Worm (Caenorhabditis elegans) whole organism, young adult: Measurements from ENCODE around the gene Y75B8A.19.

Source experiments
- B0019.2 ChIP-seq: fragments of 200-800 bp; sonication (Bioruptor generic); conservative IDR thresholded peaks from 2 replicates; pipeline ENCODE4 v1.3.6; 2022; ENCODE audit warnings: missing genetic modification reagents, missing genetic modification characterization, missing compliant biosample characterization
- C17E4.6 ChIP-seq: fragments of 200-800 bp; sonication (Bioruptor generic); IDR thresholded peaks from 2 replicates; pipeline ENCODE4 v1.3.6; 2022; ENCODE audit warnings: missing genetic modification reagents, missing genetic modification characterization, missing compliant biosample characterization
- F23B12.7 ChIP-seq: sonication (generic microtip); optimal IDR thresholded peaks from 2 replicates; lab custom pipeline; 2017; ENCODE audit warnings: missing genetic modification characterization, mild to moderate bottlenecking, missing compliant biosample characterization, antibody characterized with exemption, moderate library complexity; ENCODE audit not compliant: insufficient read depth
- T26A5.8 ChIP-seq: sonication (generic microtip); optimal IDR thresholded peaks from 2 replicates; lab custom pipeline; 2016; ENCODE audit warnings: missing genetic modification characterization, missing compliant biosample characterization
- Y53F4B.3 ChIP-seq: fragments of 200-800 bp; sonication (Bioruptor generic); IDR thresholded peaks from 2 replicates; pipeline ENCODE4 v1.3.6; 2022; ENCODE audit warnings: missing genetic modification reagents, missing genetic modification characterization, missing compliant biosample characterization
- Y79H2A.3 ChIP-seq: fragments of 200-800 bp; sonication (Bioruptor generic); conservative IDR thresholded peaks from 2 replicates; pipeline ENCODE4 v1.3.6; 2022; ENCODE audit warnings: missing genetic modification reagents, missing genetic modification characterization, missing compliant biosample characterization
- ama-1 ChIP-seq, 3 experiments: fragments of 150-350 bp in 1 of 3; sonication (generic microtip) in 2 of 3; optimal IDR thresholded peaks; 2 replicates each; lab custom pipeline; 2014 to 2018; ENCODE audit warnings: missing biosample characterization in 2 of 3, missing genetic modification characterization in 2 of 3, missing genetic modification reagents in 2 of 3
- bed-2 ChIP-seq: fragments of 200-800 bp; sonication (Bioruptor generic); IDR thresholded peaks from 2 replicates; pipeline ENCODE4 v1.3.6; 2022; ENCODE audit warnings: missing genetic modification reagents, missing genetic modification characterization, missing compliant biosample characterization
- ceh-40 ChIP-seq: fragments of 200-800 bp; sonication (Bioruptor generic); IDR thresholded peaks from 2 replicates; pipeline ENCODE4 v1.3.6; 2022; ENCODE audit warnings: missing genetic modification characterization, missing compliant biosample characterization
- die-1 ChIP-seq: sonication (generic microtip); optimal IDR thresholded peaks from 2 replicates; lab custom pipeline; 2016; ENCODE audit warnings: missing genotype, mild to moderate bottlenecking, missing genetic modification characterization, missing compliant biosample characterization
- egl-18 ChIP-seq: fragments of 200-800 bp; sonication (Bioruptor generic); IDR thresholded peaks from 2 replicates; pipeline ENCODE4 v1.3.6; 2022; ENCODE audit warnings: missing genetic modification reagents, missing genetic modification characterization, missing compliant biosample characterization
- ekl-4 ChIP-seq: fragments of 200-800 bp; sonication (Bioruptor generic); IDR thresholded peaks from 2 replicates; pipeline ENCODE4 v1.3.6; 2022; ENCODE audit warnings: missing genetic modification reagents, missing genetic modification characterization, missing compliant biosample characterization
- fkh-3 ChIP-seq: sonication (generic microtip); optimal IDR thresholded peaks from 2 replicates; lab custom pipeline; 2016; ENCODE audit warnings: mild to moderate bottlenecking, missing genetic modification characterization, missing compliant biosample characterization
- hmg-20 ChIP-seq: fragments of 200-800 bp; sonication (Bioruptor generic); IDR thresholded peaks from 2 replicates; pipeline ENCODE4 v1.3.6; 2022; ENCODE audit warnings: missing genetic modification reagents, missing genetic modification characterization, missing compliant biosample characterization
- lsy-27 ChIP-seq: sonication (generic microtip); optimal IDR thresholded peaks from 2 replicates; lab custom pipeline; 2017; ENCODE audit warnings: missing genetic modification characterization, mild to moderate bottlenecking, missing compliant biosample characterization, antibody characterized with exemption, missing genotype, borderline replicate concordance; ENCODE audit not compliant: insufficient read depth
- madf-3 ChIP-seq: fragments of 200-800 bp; sonication (Bioruptor generic); IDR thresholded peaks from 2 replicates; pipeline ENCODE4 v1.3.6; 2022; ENCODE audit warnings: missing genetic modification reagents, missing genetic modification characterization, missing compliant biosample characterization
- mcd-1 ChIP-seq: fragments of 200-800 bp; sonication (Bioruptor generic); IDR thresholded peaks from 2 replicates; pipeline ENCODE4 v1.3.6; 2022; ENCODE audit warnings: missing genetic modification reagents, missing genetic modification characterization, missing compliant biosample characterization
- mxl-1 ChIP-seq: sonication (generic microtip); optimal IDR thresholded peaks from 2 replicates; lab custom pipeline; 2016; ENCODE audit warnings: missing genetic modification characterization, missing compliant biosample characterization
- nfya-1 ChIP-seq: sonication (generic microtip); optimal IDR thresholded peaks from 2 replicates; lab custom pipeline; 2017; ENCODE audit warnings: antibody characterized with exemption, missing compliant biosample characterization, missing genetic modification characterization, borderline replicate concordance; ENCODE audit not compliant: insufficient read depth
- nfyb-1 ChIP-seq: fragments of 200-800 bp; sonication (Bioruptor generic); IDR thresholded peaks from 2 replicates; pipeline ENCODE4 v1.3.6; 2022; ENCODE audit warnings: missing genetic modification reagents, missing genetic modification characterization, missing compliant biosample characterization
- nhr-120 ChIP-seq: fragments of 200-800 bp; sonication (Bioruptor generic); IDR thresholded peaks from 2 replicates; pipeline ENCODE4 v1.3.6; 2022; ENCODE audit warnings: missing genetic modification characterization, missing compliant biosample characterization
- nhr-27 ChIP-seq: fragments of 200-800 bp; sonication (Bioruptor generic); optimal IDR thresholded peaks from 2 replicates; lab custom pipeline; 2018; ENCODE audit warnings: mild to moderate bottlenecking, missing genetic modification characterization, moderate library complexity, missing compliant biosample characterization
- nhr-80 ChIP-seq: sonication (generic microtip); optimal IDR thresholded peaks from 2 replicates; lab custom pipeline; 2016; ENCODE audit warnings: missing genetic modification characterization, missing compliant biosample characterization
- rcor-1 ChIP-seq: fragments of 200-800 bp; sonication (Bioruptor generic); IDR thresholded peaks from 2 replicates; pipeline ENCODE4 v1.3.6; 2022; ENCODE audit warnings: missing genetic modification reagents, missing genetic modification characterization, missing compliant biosample characterization
- repo-1 ChIP-seq: sonication (generic microtip); optimal IDR thresholded peaks from 2 replicates; lab custom pipeline; 2017; ENCODE audit warnings: mild to moderate bottlenecking, missing genetic modification characterization, missing compliant biosample characterization
- sea-2 ChIP-seq: fragments of 200-800 bp; sonication (Bioruptor generic); IDR thresholded peaks from 2 replicates; pipeline ENCODE4 v1.3.6; 2022; ENCODE audit warnings: missing genetic modification characterization, missing compliant biosample characterization
- snpc-1.3 ChIP-seq: sonication (generic microtip); optimal IDR thresholded peaks from 2 replicates; lab custom pipeline; 2017; ENCODE audit warnings: missing genetic modification characterization, mild to moderate bottlenecking, missing compliant biosample characterization, antibody characterized with exemption, moderate library complexity, missing genotype, missing genetic modification reagents; ENCODE audit not compliant: insufficient read depth
- tlf-1 ChIP-seq: fragments of 200-800 bp; sonication (Bioruptor generic); optimal IDR thresholded peaks from 2 replicates; lab custom pipeline; 2018; ENCODE audit warnings: mild to moderate bottlenecking, missing genetic modification characterization, missing compliant biosample characterization
- ztf-18 ChIP-seq: sonication (generic microtip); optimal IDR thresholded peaks from 2 replicates; lab custom pipeline; 2016; ENCODE audit warnings: missing genotype, mild to moderate bottlenecking, missing genetic modification characterization, missing compliant biosample characterization

Y75B8A.19 gene

ce11 chrIII:12227935-12228334 lies 1.5 kb downstream of the Y75B8A.19 start:
- no peak for TF ChIP-seq Y53F4B.3 (GFP tag; lab: Robert Waterston, UW)
- no peak for TF ChIP-seq F23B12.7 (tag; lab: Kevin White, UChicago)
- TF ChIP-seq madf-3 (GFP tag; lab: Robert Waterston, UW): no peak
- no peak for TF ChIP-seq T26A5.8 (tag; lab: Kevin White, UChicago)
- no peak for TF ChIP-seq egl-18 (GFP tag; lab: Robert Waterston, UW)
- TF ChIP-seq lsy-27 (tag; lab: Kevin White, UChicago): no peak
- TF ChIP-seq mcd-1: no peak
- no peak for TF ChIP-seq ceh-40 (GFP tag; lab: Robert Waterston, UW)
- TF ChIP-seq ekl-4: no peak
- no peak for TF ChIP-seq nhr-80

ce11 chrIII:12230195-12230594 lies 3.8 kb downstream of the Y75B8A.19 start:
- TF ChIP-seq tlf-1 (no peak), die-1 (tag; lab: Kevin White, UChicago) (no peak), snpc-1.3 (no peak), Y79H2A.3 (GFP tag; lab: Robert Waterston, UW) (no peak), hmg-20 (GFP tag; lab: Robert Waterston, UW) (no peak)

ce11 chrIII:12231539-12231938 lies 5.1 kb downstream of the Y75B8A.19 start:
- TF ChIP-seq nfyb-1 (GFP tag; lab: Robert Waterston, UW) (peak; percentile 69; the same call in 1 of the 2 replicates), mxl-1 (no peak)

- TF ChIP-seq C17E4.6 (GFP tag; lab: Robert Waterston, UW) (no peak), Y79H2A.3 (GFP tag; lab: Robert Waterston, UW) (no peak), nfya-1 (tag; lab: Kevin White, UChicago) (no peak), die-1 (tag; lab: Kevin White, UChicago) (no peak), B0019.2 (GFP tag; lab: Robert Waterston, UW) (no peak), ama-1 (optimal IDR thresholded peaks at IDR 0.05; lab: Kevin White, UChicago) (no peak), ama-1 (GFP tag; optimal IDR thresholded peaks at IDR 0.05; lab: Kevin White, UChicago) (no peak), fkh-3 (no peak), nhr-120 (GFP tag; lab: Robert Waterston, UW) (no peak)
These were observed 7.1 kb downstream of the Y75B8A.19 start for ce11 chrIII:12233493-12233892.

- TF ChIP-seq sea-2: no peak
- TF ChIP-seq repo-1 (tag; lab: Kevin White, UChicago): no peak
- no peak for TF ChIP-seq rcor-1 (GFP tag; lab: Robert Waterston, UW)
- no peak for TF ChIP-seq bed-2 (GFP tag; lab: Robert Waterston, UW)
- TF ChIP-seq nhr-27 (tag; lab: Kevin White, UChicago): no peak
- no peak for TF ChIP-seq ztf-18 (tag; lab: Kevin White, UChicago)
- TF ChIP-seq nhr-80: no peak
- TF ChIP-seq fkh-3: no peak
These were observed 8.9 kb downstream of the Y75B8A.19 start for ce11 chrIII:12235359-12235758.

ce11 chrIII:12235914-12236313 lies 9.5 kb downstream of the Y75B8A.19 start, which contains the start of the genes grl-15 and fbxa-89:
grl-15 (minus strand) TSS chrIII:12236014.
fbxa-89 (plus strand) TSS chrIII:12236184.
- TF ChIP-seq tlf-1 (no peak), nhr-80 (peak; percentile 29)
